Worm (Caenorhabditis elegans) whole organism, L2 larva: ENCODE data around the gene T04B8.5.

Source experiments
- C34F6.9 ChIP-seq: fragments of 150-350 bp; optimal IDR thresholded peaks from 2 replicates; lab custom pipeline; 2014; ENCODE audit warnings: missing biosample characterization, missing genetic modification characterization
- F13H6.1 ChIP-seq: sonication (generic microtip); optimal IDR thresholded peaks from 2 replicates; lab custom pipeline; 2016; ENCODE audit warnings: missing genetic modification characterization, missing compliant biosample characterization
- R02D3.7 ChIP-seq: fragments of 150-350 bp; optimal IDR thresholded peaks from 2 replicates; lab custom pipeline; 2014; ENCODE audit warnings: missing biosample characterization, missing genetic modification characterization
- Y55F3AM.14 ChIP-seq: fragments of 200-800 bp; sonication (Bioruptor generic); optimal IDR thresholded peaks from 2 replicates; lab custom pipeline; 2018; ENCODE audit warnings: mild to moderate bottlenecking, missing genetic modification characterization, missing compliant biosample characterization
- ZK546.5 ChIP-seq: sonication (generic microtip); optimal IDR thresholded peaks from 2 replicates; lab custom pipeline; 2017; ENCODE audit warnings: missing biosample characterization, missing genetic modification characterization
- alr-1 ChIP-seq: fragments of 150-350 bp; optimal IDR thresholded peaks from 2 replicates; lab custom pipeline; 2014; ENCODE audit warnings: missing biosample characterization, missing genetic modification characterization
- aly-2 ChIP-seq: fragments of 150-350 bp; optimal IDR thresholded peaks from 2 replicates; lab custom pipeline; 2014; ENCODE audit warnings: missing biosample characterization, missing genetic modification characterization
- ama-1 ChIP-seq: fragments of 150-350 bp; optimal IDR thresholded peaks from 2 replicates; lab custom pipeline; 2018; ENCODE audit warnings: inconsistent platforms
- ceh-82 ChIP-seq: fragments of 150-350 bp; optimal IDR thresholded peaks from 2 replicates; lab custom pipeline; 2014; ENCODE audit warnings: missing biosample characterization, missing genetic modification characterization
- dmd-4 ChIP-seq: sonication (generic microtip); optimal IDR thresholded peaks from 2 replicates; lab custom pipeline; 2017; ENCODE audit warnings: missing biosample characterization, missing genetic modification characterization
- egl-27 ChIP-seq: sonication (generic microtip); optimal IDR thresholded peaks from 3 replicates; lab custom pipeline; 2017; ENCODE audit warnings: missing biosample characterization, missing genetic modification reagents, missing genetic modification characterization
- elt-1 ChIP-seq: fragments of 150-350 bp; optimal IDR thresholded peaks from 2 replicates; lab custom pipeline; 2014; ENCODE audit warnings: missing biosample characterization, missing genetic modification characterization
- fos-1 ChIP-seq: fragments of 150-350 bp; optimal IDR thresholded peaks from 2 replicates; lab custom pipeline; 2014; ENCODE audit warnings: missing biosample characterization, missing genetic modification characterization
- lin-11 ChIP-seq: fragments of 150-350 bp; sonication (generic microtip); optimal IDR thresholded peaks from 2 replicates; lab custom pipeline; 2014; ENCODE audit warnings: missing biosample characterization, missing genetic modification characterization, inconsistent platforms, mixed read lengths
- lin-13 ChIP-seq: fragments of 150-350 bp; optimal IDR thresholded peaks from 2 replicates; lab custom pipeline; 2014; ENCODE audit warnings: missing biosample characterization, missing genetic modification reagents, missing genetic modification characterization
- lin-39 ChIP-seq: fragments of 150-350 bp; optimal IDR thresholded peaks from 2 replicates; lab custom pipeline; 2014; ENCODE audit warnings: missing biosample characterization, missing genetic modification reagents, missing genetic modification characterization
- mab-5 ChIP-seq: fragments of 150-350 bp; optimal IDR thresholded peaks from 2 replicates; lab custom pipeline; 2014; ENCODE audit warnings: missing biosample characterization, missing genetic modification characterization
- mbf-1 ChIP-seq: sonication (generic microtip); optimal IDR thresholded peaks from 2 replicates; lab custom pipeline; 2017; ENCODE audit warnings: missing biosample characterization, missing genetic modification characterization
- nhr-10 ChIP-seq: sonication (generic microtip); optimal IDR thresholded peaks from 2 replicates; lab custom pipeline; 2017; ENCODE audit warnings: missing biosample characterization, missing genetic modification characterization
- nhr-11 ChIP-seq: fragments of 150-350 bp; optimal IDR thresholded peaks from 2 replicates; lab custom pipeline; 2014; ENCODE audit warnings: missing biosample characterization, missing genetic modification characterization
- nhr-12 ChIP-seq: fragments of 150-350 bp; optimal IDR thresholded peaks from 2 replicates; lab custom pipeline; 2014; ENCODE audit warnings: missing biosample characterization, missing genetic modification characterization
- nhr-129 ChIP-seq: fragments of 150-350 bp; optimal IDR thresholded peaks from 2 replicates; lab custom pipeline; 2014; ENCODE audit warnings: missing biosample characterization, missing genetic modification characterization
- nhr-21 ChIP-seq: fragments of 150-350 bp; optimal IDR thresholded peaks from 2 replicates; lab custom pipeline; 2014; ENCODE audit warnings: missing biosample characterization, missing genetic modification characterization
- nhr-23 ChIP-seq: fragments of 150-350 bp; optimal IDR thresholded peaks from 2 replicates; lab custom pipeline; 2014; ENCODE audit warnings: missing biosample characterization, missing genetic modification reagents, missing genetic modification characterization
- nhr-237 ChIP-seq: fragments of 150-350 bp; optimal IDR thresholded peaks from 2 replicates; lab custom pipeline; 2014; ENCODE audit warnings: missing biosample characterization, missing genetic modification characterization
- nhr-25 ChIP-seq: fragments of 150-350 bp; sonication (generic microtip); optimal IDR thresholded peaks from 3 replicates; lab custom pipeline; 2014; ENCODE audit warnings: missing biosample characterization, missing genetic modification characterization
- nhr-6 ChIP-seq: fragments of 150-350 bp; optimal IDR thresholded peaks from 2 replicates; lab custom pipeline; 2014; ENCODE audit warnings: missing biosample characterization, missing genetic modification characterization
- peb-1 ChIP-seq: fragments of 150-350 bp; optimal IDR thresholded peaks from 2 replicates; lab custom pipeline; 2014; ENCODE audit warnings: missing biosample characterization, missing genetic modification characterization
- sem-4 ChIP-seq: fragments of 150-350 bp; optimal IDR thresholded peaks from 2 replicates; lab custom pipeline; 2014; ENCODE audit warnings: missing biosample characterization, missing genetic modification reagents, missing genetic modification characterization
- skn-1 ChIP-seq: sonication (generic microtip); optimal IDR thresholded peaks from 2 replicates; lab custom pipeline; 2017; ENCODE audit warnings: missing biosample characterization, missing genetic modification characterization
- sma-3 ChIP-seq: sonication (generic microtip); optimal IDR thresholded peaks from 2 replicates; lab custom pipeline; 2016; ENCODE audit warnings: missing genetic modification reagents, missing genetic modification characterization, missing compliant biosample characterization
- sma-9 ChIP-seq, 2 experiments: fragments of 150-350 bp in 1 of 2; sonication (generic microtip) in 1 of 2; optimal IDR thresholded peaks; 2 replicates each; lab custom pipeline; 2014 to 2016; ENCODE audit warnings: missing genetic modification characterization in 2 of 2, mild to moderate bottlenecking in 1 of 2, missing biosample characterization in 1 of 2, missing compliant biosample characterization in 1 of 2, missing genetic modification reagents in 1 of 2, moderate library complexity in 1 of 2
- snpc-4 ChIP-seq: fragments of 150-350 bp; optimal IDR thresholded peaks from 2 replicates; lab custom pipeline; 2014; ENCODE audit warnings: missing biosample characterization, missing genetic modification characterization
- unc-62 ChIP-seq: fragments of 150-350 bp; optimal IDR thresholded peaks from 2 replicates; lab custom pipeline; 2014; ENCODE audit warnings: missing biosample characterization, missing genetic modification reagents, missing genetic modification characterization
- zag-1 ChIP-seq: fragments of 150-350 bp; optimal IDR thresholded peaks from 2 replicates; lab custom pipeline; 2014; ENCODE audit warnings: missing biosample characterization, missing genetic modification characterization
- ztf-1 ChIP-seq: fragments of 200-800 bp; sonication (Bioruptor generic); conservative IDR thresholded peaks from 2 replicates; pipeline ENCODE4 v1.3.6; 2022; ENCODE audit warnings: missing genetic modification characterization, missing compliant biosample characterization
- ztf-11 ChIP-seq: sonication (generic microtip); optimal IDR thresholded peaks from 2 replicates; lab custom pipeline; 2017; ENCODE audit warnings: missing biosample characterization, missing genetic modification characterization
- ztf-4 ChIP-seq: fragments of 150-350 bp; optimal IDR thresholded peaks from 2 replicates; lab custom pipeline; 2014; ENCODE audit warnings: missing biosample characterization, missing genetic modification characterization

The T04B8.5 gene

DNA sequence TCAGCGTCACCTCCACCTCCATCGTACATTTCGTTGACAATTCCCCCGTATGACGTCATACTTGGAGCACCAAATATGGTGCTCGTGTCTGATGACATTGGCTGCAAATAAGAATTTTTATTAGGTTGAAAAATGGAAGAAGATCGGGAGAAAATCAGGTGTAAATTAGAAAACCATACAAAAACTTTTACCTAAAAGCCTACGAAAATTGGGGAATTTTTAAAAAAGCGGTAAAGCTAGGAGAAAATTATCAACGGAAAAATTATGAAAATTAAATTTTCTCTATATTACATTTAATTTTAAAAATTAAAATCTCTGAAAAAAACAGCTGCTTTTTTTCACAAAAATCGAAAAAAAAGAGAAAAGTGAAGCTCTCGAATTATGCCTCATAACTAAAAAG lies at the start of gene T04B8.5:
TSS of gene T04B8.5 (minus strand) at position 101 of the 400 bp plus-strand sequence.
- TF ChIP-seq nhr-237 (no peak), snpc-4 (tag; lab: Kevin White, UChicago) (no peak), zag-1 (tag; lab: Kevin White, UChicago) (no peak), egl-27 (tag; lab: Kevin White, UChicago) (no peak), lin-11 (tag; lab: Kevin White, UChicago) (no peak), nhr-11 (no peak), dmd-4 (tag; lab: Kevin White, UChicago) (no peak), nhr-129 (tag; lab: Kevin White, UChicago) (no peak), nhr-10 (no peak), sma-9 (GFP tag; optimal IDR thresholded peaks at IDR 0.05; lab: Kevin White, UChicago) (no peak), sma-9 (tag; optimal IDR thresholded peaks at IDR 0.05; lab: Kevin White, UChicago) (no peak), mbf-1 (tag; lab: Kevin White, UChicago) (no peak), lin-13 (no peak), skn-1 (tag; lab: Kevin White, UChicago) (no peak), R02D3.7 (tag; lab: Kevin White, UChicago) (no peak), aly-2 (tag; lab: Kevin White, UChicago) (no peak), alr-1 (tag; lab: Kevin White, UChicago) (no peak), ztf-1 (GFP tag; lab: Robert Waterston, UW) (no peak), nhr-25 (tag; lab: Kevin White, UChicago) (no peak), peb-1 (tag; lab: Kevin White, UChicago) (no peak), nhr-6 (no peak)

DNA sequence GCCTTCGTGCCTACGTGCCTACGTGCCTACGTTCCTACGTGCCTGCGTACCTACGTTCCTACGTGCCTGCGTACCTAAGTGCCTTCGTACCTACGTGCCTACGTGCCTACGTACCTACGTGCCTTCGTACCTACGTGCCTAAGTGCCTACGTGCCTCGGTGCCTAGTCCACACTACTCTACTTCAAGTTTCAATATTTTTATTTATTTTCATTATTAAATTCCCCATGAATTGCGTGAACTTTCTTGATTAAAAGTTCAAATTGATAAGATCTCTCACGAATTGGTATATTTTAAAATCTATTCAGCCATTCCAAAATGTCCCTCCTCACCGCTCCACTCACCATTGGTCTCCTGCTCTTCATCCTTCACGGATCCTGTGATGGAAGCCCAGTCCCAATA lies 49.8 kb upstream of the T04B8.5 start, which contains the start of gene Y39F10C.3:
TSS of gene Y39F10C.3 (plus strand) at position 301 of the 400 bp plus-strand sequence.
- TF ChIP-seq dmd-4 (tag; lab: Kevin White, UChicago) (no peak), egl-27 (tag; lab: Kevin White, UChicago) (no peak), alr-1 (tag; lab: Kevin White, UChicago) (no peak), lin-39 (tag; lab: Kevin White, UChicago) (no peak), F13H6.1 (no peak), lin-11 (tag; lab: Kevin White, UChicago) (no peak)
- TF ChIP-seq, all 48 proteins: peak for 0

DNA sequence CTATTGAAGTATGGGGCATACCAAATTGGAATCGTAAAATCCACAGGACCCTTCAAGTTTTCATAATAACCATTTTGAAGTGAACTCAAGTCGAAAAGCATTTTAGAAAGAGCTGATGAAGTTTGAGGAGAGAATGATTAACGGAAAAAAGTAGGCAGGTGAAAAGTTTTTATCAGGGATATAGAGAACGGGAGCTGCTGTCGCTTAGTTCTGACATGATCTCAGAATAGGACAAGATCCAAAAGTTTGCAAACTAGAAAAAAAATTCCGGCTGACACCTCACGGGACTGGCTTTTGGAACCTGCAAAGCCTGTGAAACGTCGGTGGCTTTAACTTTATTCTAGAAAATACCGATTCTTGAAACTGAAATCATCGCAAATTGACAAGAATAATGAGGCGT lies 46.7 kb upstream of the T04B8.5 start, which contains the start of gene sri-46:
TSS of gene sri-46 (minus strand) at position 101 of the 400 bp plus-strand sequence.
- TF ChIP-seq sma-9 (GFP tag; optimal IDR thresholded peaks at IDR 0.05; lab: Kevin White, UChicago) (no peak), sma-9 (tag; optimal IDR thresholded peaks at IDR 0.05; lab: Kevin White, UChicago) (no peak), unc-62 (no peak), F13H6.1 (no peak), mab-5 (tag; lab: Kevin White, UChicago) (no peak), C34F6.9 (tag; lab: Kevin White, UChicago) (no peak)

DNA sequence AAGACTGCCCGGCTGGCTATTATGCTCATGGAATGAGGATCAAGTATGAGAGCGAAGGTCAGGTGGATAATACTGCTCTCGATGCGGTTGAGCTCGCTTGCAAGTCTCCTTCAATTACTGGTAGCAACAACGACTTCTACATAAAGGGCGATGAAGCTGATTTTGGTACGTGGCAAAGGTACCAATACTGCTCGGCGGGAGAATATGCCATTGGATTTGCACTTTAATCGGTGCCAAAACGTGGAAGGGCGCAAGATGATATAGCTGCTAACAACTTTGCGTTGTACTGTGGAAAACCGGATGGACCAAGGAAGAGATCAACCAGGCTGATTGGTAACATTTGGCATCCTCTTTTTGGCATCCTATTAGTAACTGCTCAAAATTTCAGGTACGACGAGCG lies 43.5 kb upstream of the T04B8.5 start:
- TF ChIP-seq fos-1 (no peak), C34F6.9 (tag; lab: Kevin White, UChicago) (no peak), dmd-4 (tag; lab: Kevin White, UChicago) (no peak), nhr-21 (tag; lab: Kevin White, UChicago) (no peak), elt-1 (no peak), sma-3 (GFP tag; lab: Kevin White, UChicago) (no peak), ceh-82 (tag; lab: Kevin White, UChicago) (no peak), nhr-10 (no peak), Y55F3AM.14 (GFP tag; lab: Kevin White, UChicago) (no peak), nhr-237 (no peak), lin-13 (no peak), unc-62 (no peak), ztf-4 (tag; lab: Kevin White, UChicago) (no peak), ama-1 (lab: Kevin White, UChicago) (no peak), nhr-12 (tag; lab: Kevin White, UChicago) (no peak), ztf-11 (tag; lab: Kevin White, UChicago) (no peak), nhr-25 (tag; lab: Kevin White, UChicago) (no peak), mab-5 (tag; lab: Kevin White, UChicago) (no peak), skn-1 (tag; lab: Kevin White, UChicago) (no peak)

DNA sequence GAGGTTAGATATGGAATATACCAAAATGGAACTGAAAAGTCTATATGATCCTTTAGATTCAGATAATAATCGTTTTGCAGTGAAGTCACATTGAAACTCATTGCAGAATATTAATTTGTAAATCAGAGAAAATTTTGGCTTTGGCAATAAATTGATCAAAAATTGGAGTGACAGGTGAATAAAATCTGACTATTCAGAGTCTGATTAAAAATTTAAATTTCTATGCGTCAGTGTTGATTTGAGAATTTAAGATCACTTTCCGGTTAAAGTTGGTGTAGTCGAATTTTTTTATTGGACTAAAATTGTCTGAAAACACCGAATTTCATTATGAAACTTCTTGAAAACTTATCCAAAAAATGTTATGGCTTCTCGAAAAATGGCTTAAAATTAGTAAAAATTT lies 37.4 kb upstream of the T04B8.5 start, which contains the start of gene sri-45:
TSS of gene sri-45 (minus strand) at position 101 of the 400 bp plus-strand sequence.
- TF ChIP-seq mbf-1 (tag; lab: Kevin White, UChicago) (no peak), sma-9 (GFP tag; optimal IDR thresholded peaks at IDR 0.05; lab: Kevin White, UChicago) (no peak), sma-9 (tag; optimal IDR thresholded peaks at IDR 0.05; lab: Kevin White, UChicago) (no peak), lin-13 (no peak), aly-2 (tag; lab: Kevin White, UChicago) (no peak), nhr-23 (tag; lab: Kevin White, UChicago) (no peak), ZK546.5 (no peak), sem-4 (tag; lab: Kevin White, UChicago) (no peak), elt-1 (no peak), nhr-10 (no peak), nhr-129 (tag; lab: Kevin White, UChicago) (no peak), peb-1 (tag; lab: Kevin White, UChicago) (no peak), C34F6.9 (tag; lab: Kevin White, UChicago) (no peak), ama-1 (lab: Kevin White, UChicago) (no peak), nhr-11 (no peak), nhr-12 (tag; lab: Kevin White, UChicago) (no peak), fos-1 (no peak), lin-11 (tag; lab: Kevin White, UChicago) (no peak), Y55F3AM.14 (GFP tag; lab: Kevin White, UChicago) (no peak), lin-39 (tag; lab: Kevin White, UChicago) (no peak), ztf-11 (tag; lab: Kevin White, UChicago) (no peak)
- TF ChIP-seq, all 48 proteins: peak for 0
